Worm (Caenorhabditis elegans): Measurements from ENCODE around the gene K07D4.9.
A peak's percentile ranks its signal among the peaks of the same experiment; 100 is the strongest.

Gene K07D4.9

DNA sequence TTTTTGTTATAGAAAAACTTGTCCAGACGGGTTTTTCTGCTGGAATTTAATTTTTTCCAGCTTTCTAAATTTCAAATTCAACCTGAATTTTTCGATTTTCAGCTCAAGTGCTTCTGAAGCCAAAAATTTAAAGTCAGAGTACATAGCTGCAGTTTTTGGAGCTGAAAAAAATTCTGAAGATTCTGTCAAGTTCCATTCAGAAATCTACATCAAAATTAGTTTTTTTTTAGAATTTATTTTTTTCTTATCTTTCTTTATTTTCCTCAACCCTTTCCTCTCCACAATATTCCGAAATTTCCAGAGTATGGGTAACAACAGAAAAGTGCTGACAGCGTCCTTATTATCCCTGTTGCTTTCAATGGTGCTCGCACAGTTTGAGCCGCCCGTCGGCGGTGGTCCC, at the start of gene K07D4.9:
K07D4.9 (plus strand) TSS at position 301 of the 400 bp plus-strand sequence.
- TF ChIP-seq scrt-1 (GFP tag; IDR thresholded peaks at IDR 0.05), result no peak
- no peak for TF ChIP-seq hnd-1 (tag; optimal IDR thresholded peaks at IDR 0.05)
- no peak for TF ChIP-seq ets-7 (tag; optimal IDR thresholded peaks at IDR 0.05)
- TF ChIP-seq ceh-13 (GFP tag; optimal IDR thresholded peaks at IDR 0.05), result no peak
- no peak for TF ChIP-seq B0310.2 (tag; optimal IDR thresholded peaks at IDR 0.05)
- TF ChIP-seq hmbx-1 (tag; optimal IDR thresholded peaks at IDR 0.05), result no peak
- no peak for TF ChIP-seq aly-1 (tag; optimal IDR thresholded peaks at IDR 0.05)
- no peak for TF ChIP-seq ama-1 (optimal IDR thresholded peaks at IDR 0.05)
- no peak for TF ChIP-seq flt-1 (GFP tag; IDR thresholded peaks at IDR 0.05)
- no peak for TF ChIP-seq pes-1 (GFP tag; IDR thresholded peaks at IDR 0.05)
- no peak for TF ChIP-seq tra-4 (tag; optimal IDR thresholded peaks at IDR 0.05)
- no peak for TF ChIP-seq tbx-37 (GFP tag; conservative IDR thresholded peaks at IDR 0.05)
- no peak for TF ChIP-seq ceh-36 (tag; optimal IDR thresholded peaks at IDR 0.05)
- no peak for TF ChIP-seq tbx-11 (GFP tag; IDR thresholded peaks at IDR 0.05)
- no peak for TF ChIP-seq F13C5.2 (tag; optimal IDR thresholded peaks at IDR 0.05)
- no peak for TF ChIP-seq hmg-4 (GFP tag; optimal IDR thresholded peaks at IDR 0.05)
- no peak for TF ChIP-seq sea-1 (GFP tag; conservative IDR thresholded peaks at IDR 0.05)

DNA sequence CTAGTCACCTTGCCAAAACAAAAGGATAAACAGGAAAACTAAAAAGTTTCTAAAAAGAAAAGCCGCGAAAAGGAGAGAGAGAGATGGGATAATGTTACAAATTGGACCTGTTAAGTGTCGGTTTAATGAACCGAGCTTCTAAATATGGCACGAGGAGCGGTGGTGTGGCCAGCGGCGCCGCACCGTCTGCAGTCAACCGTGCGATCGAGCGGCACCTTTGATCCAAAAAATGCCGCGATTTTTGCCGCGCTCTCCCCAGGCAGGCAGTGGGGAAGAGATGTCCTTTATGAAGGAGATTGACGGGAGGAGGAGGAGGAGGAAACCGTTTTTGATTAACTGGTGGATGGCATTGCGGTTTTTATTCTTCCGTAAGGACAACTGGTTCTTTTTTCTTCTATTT, 48.0 kb upstream of the K07D4.9 start:
- TF ChIP-seq sea-1 (GFP tag; conservative IDR thresholded peaks at IDR 0.05) (no peak), scrt-1 (GFP tag; IDR thresholded peaks at IDR 0.05) (no peak), B0310.2 (tag; optimal IDR thresholded peaks at IDR 0.05) (no peak), hmg-4 (GFP tag; optimal IDR thresholded peaks at IDR 0.05) (no peak)

DNA sequence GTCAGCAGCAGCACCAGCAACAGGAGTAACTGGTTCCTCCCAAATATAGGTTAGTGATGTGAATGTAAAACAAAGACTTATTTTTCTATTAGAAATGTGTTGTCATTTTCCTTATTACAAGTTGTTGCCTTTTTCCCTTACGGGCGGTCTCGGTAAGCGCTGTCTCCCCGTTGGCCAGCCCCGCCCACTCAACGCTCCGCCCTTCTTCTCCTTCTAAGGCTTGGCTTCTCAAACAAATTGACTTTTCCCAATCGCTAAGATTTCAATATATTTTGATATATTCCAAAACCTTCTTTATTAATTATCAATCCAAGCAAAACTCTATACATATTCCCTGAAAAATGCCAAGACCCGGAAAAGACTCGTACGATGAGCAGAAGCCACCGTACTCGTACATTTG, 46.1 kb upstream of the K07D4.9 start, which contains the start of gene lin-31:
lin-31 (plus strand) TSS at position 237 of the 400 bp plus-strand sequence.
- no peak for TF ChIP-seq sea-1 (GFP tag; conservative IDR thresholded peaks at IDR 0.05)
- no peak for TF ChIP-seq hnd-1 (tag; optimal IDR thresholded peaks at IDR 0.05)
- no peak for TF ChIP-seq ceh-36 (tag; optimal IDR thresholded peaks at IDR 0.05)
- TF ChIP-seq ets-7 (tag; optimal IDR thresholded peaks at IDR 0.05), result no peak
- no peak for TF ChIP-seq hmbx-1 (tag; optimal IDR thresholded peaks at IDR 0.05)
- TF ChIP-seq pes-1 (GFP tag; IDR thresholded peaks at IDR 0.05), result no peak
- no peak for TF ChIP-seq aly-1 (tag; optimal IDR thresholded peaks at IDR 0.05)
- no peak for TF ChIP-seq tra-4 (tag; optimal IDR thresholded peaks at IDR 0.05)
- TF ChIP-seq scrt-1 (GFP tag; IDR thresholded peaks at IDR 0.05), result no peak
- no peak for TF ChIP-seq F13C5.2 (tag; optimal IDR thresholded peaks at IDR 0.05)
- TF ChIP-seq tbx-11 (GFP tag; IDR thresholded peaks at IDR 0.05), result no peak
- no peak for TF ChIP-seq tbx-37 (GFP tag; conservative IDR thresholded peaks at IDR 0.05)
- TF ChIP-seq hmg-4 (GFP tag; optimal IDR thresholded peaks at IDR 0.05), result no peak
- TF ChIP-seq B0310.2 (tag; optimal IDR thresholded peaks at IDR 0.05), result no peak
- no peak for TF ChIP-seq ceh-13 (GFP tag; optimal IDR thresholded peaks at IDR 0.05)
- TF ChIP-seq ama-1 (optimal IDR thresholded peaks at IDR 0.05), result no peak
- no peak for TF ChIP-seq flt-1 (GFP tag; IDR thresholded peaks at IDR 0.05)

DNA sequence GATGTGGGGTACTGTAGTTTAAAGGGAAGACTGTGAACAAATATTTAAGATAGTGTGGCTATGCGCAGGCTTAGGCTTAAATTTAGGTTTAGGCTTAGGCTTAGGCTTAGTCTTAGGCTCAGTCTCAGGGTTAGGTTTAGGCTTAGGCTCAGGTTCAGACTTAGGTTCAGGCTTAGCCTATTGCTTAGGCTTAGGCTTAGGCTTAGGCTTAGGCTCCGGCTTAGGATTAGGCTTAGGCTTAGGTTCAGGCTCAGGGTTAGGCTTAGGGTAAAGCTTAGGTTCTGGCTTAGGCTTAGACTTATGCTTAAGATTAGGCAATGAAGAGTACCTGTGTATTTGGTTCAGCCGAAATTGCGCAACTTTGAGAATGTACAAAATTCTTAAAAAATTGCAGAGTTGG, 44.1 kb upstream of the K07D4.9 start:
- TF ChIP-seq scrt-1 (GFP tag; IDR thresholded peaks at IDR 0.05), result no peak
- TF ChIP-seq ceh-36 (tag; optimal IDR thresholded peaks at IDR 0.05), result peak; percentile 88

DNA sequence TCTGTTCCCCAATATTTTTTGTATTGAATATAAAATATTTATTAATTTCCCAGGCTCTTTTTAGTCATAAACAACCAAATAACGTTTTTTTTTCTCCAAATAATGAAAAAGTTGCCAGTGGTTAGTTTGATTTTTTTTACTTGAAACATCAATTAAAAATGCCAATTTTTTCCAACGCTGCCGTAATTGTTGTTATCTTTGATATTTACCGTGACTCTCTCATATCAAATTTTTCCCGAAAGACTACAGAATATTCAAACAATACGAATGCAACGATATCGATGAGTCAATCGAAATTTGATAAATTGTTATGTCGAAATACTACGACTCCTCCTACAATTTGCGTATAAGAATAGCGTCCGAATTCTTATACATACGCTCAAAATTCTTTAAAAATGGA, 41.5 kb upstream of the K07D4.9 start, which contains the start of gene K10G6.5:
K10G6.5 (plus strand) TSS at position 345 of the 400 bp plus-strand sequence.
- no peak for TF ChIP-seq aly-1 (tag; optimal IDR thresholded peaks at IDR 0.05)
- no peak for TF ChIP-seq hnd-1 (tag; optimal IDR thresholded peaks at IDR 0.05)
- TF ChIP-seq ama-1 (optimal IDR thresholded peaks at IDR 0.05), result no peak
- no peak for TF ChIP-seq ceh-13 (GFP tag; optimal IDR thresholded peaks at IDR 0.05)
- TF ChIP-seq tra-4 (tag; optimal IDR thresholded peaks at IDR 0.05), result no peak
- no peak for TF ChIP-seq tbx-11 (GFP tag; IDR thresholded peaks at IDR 0.05)
- TF ChIP-seq sea-1 (GFP tag; conservative IDR thresholded peaks at IDR 0.05), result no peak
- no peak for TF ChIP-seq hmg-4 (GFP tag; optimal IDR thresholded peaks at IDR 0.05)
- no peak for TF ChIP-seq ceh-36 (tag; optimal IDR thresholded peaks at IDR 0.05)
- TF ChIP-seq flt-1 (GFP tag; IDR thresholded peaks at IDR 0.05), result no peak
- no peak for TF ChIP-seq scrt-1 (GFP tag; IDR thresholded peaks at IDR 0.05)
- no peak for TF ChIP-seq tbx-37 (GFP tag; conservative IDR thresholded peaks at IDR 0.05)
- no peak for TF ChIP-seq ets-7 (tag; optimal IDR thresholded peaks at IDR 0.05)
- TF ChIP-seq pes-1 (GFP tag; IDR thresholded peaks at IDR 0.05), result no peak
- TF ChIP-seq B0310.2 (tag; optimal IDR thresholded peaks at IDR 0.05), result no peak

DNA sequence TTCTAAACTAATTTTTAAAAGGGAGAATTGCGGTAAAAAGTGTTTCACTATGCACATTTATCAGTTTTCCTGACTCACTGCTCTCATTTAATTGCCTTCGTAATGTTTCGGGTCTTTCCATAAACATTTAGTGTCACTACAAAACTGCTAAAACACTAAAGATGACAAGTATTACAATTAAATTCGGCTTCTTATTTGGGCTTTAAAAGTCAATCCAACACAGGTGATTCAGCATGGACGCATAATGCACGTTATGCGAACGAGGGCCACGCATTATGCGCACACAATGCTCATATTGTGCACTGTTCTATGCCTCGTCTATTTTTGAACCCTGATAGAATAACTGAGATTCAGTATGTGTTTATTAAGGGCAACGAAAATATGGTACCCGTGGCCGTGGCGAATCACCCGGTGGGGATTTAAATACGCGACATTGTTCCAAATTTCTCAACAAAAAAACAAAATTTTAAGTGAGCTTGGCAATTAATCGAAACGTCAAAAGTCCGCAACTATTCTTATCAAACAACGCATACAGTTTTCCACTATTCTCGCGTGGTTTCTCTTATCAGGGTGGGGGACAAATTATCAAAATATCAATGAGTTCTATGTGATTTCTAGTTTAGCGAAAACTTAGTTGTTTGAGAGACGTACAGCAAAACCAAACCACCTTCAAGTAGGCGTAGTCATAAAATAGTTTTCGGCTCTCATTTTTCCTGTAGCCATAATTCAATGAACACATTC, 38.6 kb upstream of the K07D4.9 start, which contains the start of gene Y14H12A.2:
Y14H12A.2 (minus strand) TSS at position 51 of the 741 bp plus-strand sequence.
- no peak for TF ChIP-seq flt-1 (GFP tag; IDR thresholded peaks at IDR 0.05)
- no peak for TF ChIP-seq ama-1 (optimal IDR thresholded peaks at IDR 0.05)
- TF ChIP-seq tra-4 (tag; optimal IDR thresholded peaks at IDR 0.05), result no peak
- no peak for TF ChIP-seq scrt-1 (GFP tag; IDR thresholded peaks at IDR 0.05)
- no peak for TF ChIP-seq hmg-4 (GFP tag; optimal IDR thresholded peaks at IDR 0.05)
- TF ChIP-seq pes-1 (GFP tag; IDR thresholded peaks at IDR 0.05), result no peak
- no peak for TF ChIP-seq ets-7 (tag; optimal IDR thresholded peaks at IDR 0.05)
- TF ChIP-seq tbx-11 (GFP tag; IDR thresholded peaks at IDR 0.05), result no peak
- TF ChIP-seq tbx-37 (GFP tag; conservative IDR thresholded peaks at IDR 0.05), result no peak
- TF ChIP-seq aly-1 (tag; optimal IDR thresholded peaks at IDR 0.05), result no peak
- TF ChIP-seq B0310.2 (tag; optimal IDR thresholded peaks at IDR 0.05), result no peak

DNA sequence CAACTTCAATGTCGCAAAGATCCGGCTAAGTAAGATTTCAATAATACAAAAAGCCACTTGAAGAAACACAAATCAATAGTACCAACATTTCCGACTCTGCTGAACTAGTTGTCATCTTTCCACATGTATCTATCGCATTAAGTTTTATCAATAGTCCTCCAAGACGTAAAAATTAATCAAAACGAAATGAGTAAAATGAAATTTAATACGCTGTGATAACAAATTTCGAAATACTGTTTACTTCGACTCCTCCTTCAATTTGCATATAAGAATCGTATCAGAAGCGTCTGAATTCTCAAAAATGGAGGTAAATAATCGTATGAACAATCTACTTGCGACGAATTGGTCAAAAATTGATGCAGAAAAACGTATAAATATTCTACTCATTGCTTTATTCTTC, 37.7 kb upstream of the K07D4.9 start:
- TF ChIP-seq scrt-1 (GFP tag; IDR thresholded peaks at IDR 0.05), result no peak
- no peak for TF ChIP-seq ama-1 (optimal IDR thresholded peaks at IDR 0.05)
- no peak for TF ChIP-seq tra-4 (tag; optimal IDR thresholded peaks at IDR 0.05)
- TF ChIP-seq flt-1 (GFP tag; IDR thresholded peaks at IDR 0.05), result no peak
- no peak for TF ChIP-seq aly-1 (tag; optimal IDR thresholded peaks at IDR 0.05)
- TF ChIP-seq F13C5.2 (tag; optimal IDR thresholded peaks at IDR 0.05), result no peak
- TF ChIP-seq hmbx-1 (tag; optimal IDR thresholded peaks at IDR 0.05), result no peak
- TF ChIP-seq ceh-13 (GFP tag; optimal IDR thresholded peaks at IDR 0.05), result no peak
- TF ChIP-seq tbx-11 (GFP tag; IDR thresholded peaks at IDR 0.05), result no peak
- no peak for TF ChIP-seq ets-7 (tag; optimal IDR thresholded peaks at IDR 0.05)
- TF ChIP-seq tbx-37 (GFP tag; conservative IDR thresholded peaks at IDR 0.05), result no peak
- TF ChIP-seq pes-1 (GFP tag; IDR thresholded peaks at IDR 0.05), result no peak
- TF ChIP-seq hmg-4 (GFP tag; optimal IDR thresholded peaks at IDR 0.05), result no peak
- no peak for TF ChIP-seq sea-1 (GFP tag; conservative IDR thresholded peaks at IDR 0.05)
- no peak for TF ChIP-seq hnd-1 (tag; optimal IDR thresholded peaks at IDR 0.05)
- no peak for TF ChIP-seq ceh-36 (tag; optimal IDR thresholded peaks at IDR 0.05)
- TF ChIP-seq B0310.2 (tag; optimal IDR thresholded peaks at IDR 0.05), result no peak
